Worm (Caenorhabditis elegans): ENCODE measurements around the gene F35E8.7.

DNA sequence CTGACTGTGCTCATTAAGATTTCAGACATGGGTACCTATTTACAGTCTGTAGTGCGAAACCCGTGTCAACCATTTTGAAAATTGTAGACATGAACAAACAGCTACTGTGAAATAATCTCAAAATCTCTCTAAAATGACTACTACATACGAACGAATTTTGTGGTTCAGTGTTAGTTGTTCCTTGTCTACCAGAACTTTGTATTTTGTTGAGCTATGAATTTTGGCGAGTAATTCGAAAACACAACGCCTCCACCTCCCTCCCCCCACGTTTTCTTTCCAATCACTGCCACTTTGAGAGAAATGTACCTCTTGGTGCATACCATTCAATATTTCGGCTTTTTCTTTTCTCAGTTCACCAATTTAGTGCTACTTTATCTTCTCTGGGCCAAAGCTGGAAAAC, 21.1 kb upstream of the F35E8.7 start, which contains the start of gene T06C12.11:
- TF ChIP-seq pha-4 (GFP tag; IDR thresholded peaks at IDR 0.05) (no peak), pha-4 (tag; optimal IDR thresholded peaks at IDR 0.05) (no peak), duxl-1 (tag; optimal IDR thresholded peaks at IDR 0.05; ENCODE audit: poor library complexity) (no peak), ztf-7 (tag; optimal IDR thresholded peaks at IDR 0.05) (no peak), nhr-25 (tag; optimal IDR thresholded peaks at IDR 0.05; ENCODE audit: borderline replicate concordance, insufficient read depth) (no peak), ceh-62 (tag; optimal IDR thresholded peaks at IDR 0.05) (no peak)
